Worm (Caenorhabditis elegans): ENCODE measurements around the gene F55B11.6.

The F55B11.6 gene

DNA sequence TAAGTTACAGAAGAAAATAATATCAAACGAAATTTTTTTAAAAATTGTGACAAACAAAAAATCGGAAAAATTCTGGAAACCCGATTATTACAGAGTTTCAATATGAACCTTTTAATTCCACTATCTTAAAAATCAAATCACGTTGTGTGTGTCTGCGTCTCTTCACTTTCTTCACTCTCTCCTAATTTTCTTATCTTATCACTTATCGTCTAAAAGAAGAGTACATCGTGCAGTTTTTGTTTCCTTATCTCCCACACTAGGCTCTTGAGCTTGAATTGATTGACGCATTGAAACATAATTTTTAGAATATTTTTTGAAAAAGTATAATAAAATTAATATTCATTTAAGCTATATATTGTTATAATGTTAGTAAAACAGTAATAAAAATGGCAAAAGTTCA lies 2.8 kb downstream of the F55B11.6 start (continued):
- TF ChIP-seq madf-6 (GFP tag; IDR thresholded peaks at IDR 0.05) (no peak), rpc-1 (optimal IDR thresholded peaks at IDR 0.05) (no peak), rpc-1 (tag; optimal IDR thresholded peaks at IDR 0.05) (no peak), unc-130 (GFP tag; optimal IDR thresholded peaks at IDR 0.05) (no peak), lin-35 (GFP tag; optimal IDR thresholded peaks at IDR 0.05) (no peak), F33H1.4 (GFP tag; IDR thresholded peaks at IDR 0.05) (no peak), athp-1 (tag; optimal IDR thresholded peaks at IDR 0.05) (no peak), lin-40 (tag; optimal IDR thresholded peaks at IDR 0.05) (peak; percentile 34), nhr-27 (tag; optimal IDR thresholded peaks at IDR 0.05) (no peak), cebp-2 (GFP tag; IDR thresholded peaks at IDR 0.05) (no peak), K12H6.12 (tag; optimal IDR thresholded peaks at IDR 0.05) (no peak), chd-7 (tag; optimal IDR thresholded peaks at IDR 0.05) (no peak), mcd-1 (GFP tag; IDR thresholded peaks at IDR 0.05) (no peak), lsl-1 (GFP tag; optimal IDR thresholded peaks at IDR 0.05) (no peak), ZK185.1 (tag; optimal IDR thresholded peaks at IDR 0.05; ENCODE audit: poor library complexity, severe bottlenecking) (no peak), nhr-80 (tag; optimal IDR thresholded peaks at IDR 0.05) (peak; percentile 86), madf-8 (GFP tag; conservative IDR thresholded peaks at IDR 0.05) (no peak), D2030.7 (GFP tag; IDR thresholded peaks at IDR 0.05) (no peak), attf-3 (GFP tag; conservative IDR thresholded peaks at IDR 0.05) (no peak), ccch-3 (GFP tag; optimal IDR thresholded peaks at IDR 0.05) (no peak), ztf-25 (GFP tag; IDR thresholded peaks at IDR 0.05) (no peak), lin-54 (GFP tag; optimal IDR thresholded peaks at IDR 0.05) (peak; percentile 8), hrde-1 (tag; optimal IDR thresholded peaks at IDR 0.05; ENCODE audit: borderline replicate concordance) (no peak), unc-62 (GFP tag; optimal IDR thresholded peaks at IDR 0.05) (no peak), him-1 (tag; optimal IDR thresholded peaks at IDR 0.05) (no peak), sptf-2 (GFP tag; optimal IDR thresholded peaks at IDR 0.05) (no peak), Y53G8AR.9 (GFP tag; conservative IDR thresholded peaks at IDR 0.05) (no peak), madf-10 (tag; optimal IDR thresholded peaks at IDR 0.05) (peak; percentile 28), C17E4.6 (GFP tag; IDR thresholded peaks at IDR 0.05) (no peak), let-526 (GFP tag; IDR thresholded peaks at IDR 0.05) (no peak), pbrm-1 (GFP tag; IDR thresholded peaks at IDR 0.05) (no peak), T07F8.4 (tag; optimal IDR thresholded peaks at IDR 0.05) (no peak), efl-1 (GFP tag; optimal IDR thresholded peaks at IDR 0.05) (no peak), B0261.1 (tag; optimal IDR thresholded peaks at IDR 0.05) (no peak), Y79H2A.3 (GFP tag; conservative IDR thresholded peaks at IDR 0.05) (no peak), B0019.2 (GFP tag; conservative IDR thresholded peaks at IDR 0.05) (no peak), lir-1 (GFP tag; conservative IDR thresholded peaks at IDR 0.05) (no peak), nfyb-1 (GFP tag; IDR thresholded peaks at IDR 0.05) (no peak), ztf-28 (GFP tag; IDR thresholded peaks at IDR 0.05) (no peak), atf-7 (tag; optimal IDR thresholded peaks at IDR 0.05) (peak; percentile 14), cebp-1 (GFP tag; IDR thresholded peaks at IDR 0.05) (no peak), cebp-1 (tag; optimal IDR thresholded peaks at IDR 0.05) (no peak), somi-1 (GFP tag; optimal IDR thresholded peaks at IDR 0.05) (no peak), akir-1 (GFP tag; optimal IDR thresholded peaks at IDR 0.05) (no peak), tlf-1 (GFP tag; optimal IDR thresholded peaks at IDR 0.05) (peak; percentile 2), bed-1 (GFP tag; IDR thresholded peaks at IDR 0.05) (no peak)
